Worm (Caenorhabditis elegans) whole organism, L1 larva: Measurements from ENCODE around the gene nhr-235.

ENCODE experiments used
- ceh-82 ChIP-seq, 3 experiments: fragments of 150-350 bp in 1 of 3; sonication (generic microtip) in 2 of 3; optimal IDR thresholded peaks; 2 replicates each; lab custom pipeline; 2014 to 2017; ENCODE audit warnings: missing biosample characterization in 3 of 3, missing genetic modification characterization in 3 of 3
- elt-2 ChIP-seq: sonication (generic microtip); optimal IDR thresholded peaks from 2 replicates; lab custom pipeline; 2016; ENCODE audit warnings: missing genetic modification characterization, mild to moderate bottlenecking, inconsistent platforms, missing compliant biosample characterization, missing genetic modification reagents
- fkh-10 ChIP-seq: sonication (generic microtip); optimal IDR thresholded peaks from 2 replicates; lab custom pipeline; 2017; ENCODE audit warnings: missing biosample characterization, missing genetic modification reagents, missing genetic modification characterization
- isw-1 ChIP-seq: fragments of 200-800 bp; sonication (Bioruptor generic); IDR thresholded peaks from 2 replicates; pipeline ENCODE4 v1.3.6; 2022; ENCODE audit warnings: missing genetic modification characterization, missing compliant biosample characterization
- mep-1 ChIP-seq: fragments of 150-350 bp; optimal IDR thresholded peaks from 2 replicates; lab custom pipeline; 2014; ENCODE audit warnings: missing biosample characterization, missing genetic modification characterization
- nhr-11 ChIP-seq: fragments of 150-350 bp; optimal IDR thresholded peaks from 2 replicates; lab custom pipeline; 2014; ENCODE audit warnings: missing biosample characterization, missing genetic modification characterization
- sptf-1 ChIP-seq: fragments of 150-350 bp; optimal IDR thresholded peaks from 2 replicates; lab custom pipeline; 2014; ENCODE audit warnings: missing biosample characterization, missing genetic modification characterization
- unc-62 ChIP-seq: fragments of 150-350 bp; optimal IDR thresholded peaks from 2 replicates; lab custom pipeline; 2014; ENCODE audit warnings: missing biosample characterization, missing genetic modification reagents, missing genetic modification characterization
- zag-1 ChIP-seq: fragments of 150-350 bp; optimal IDR thresholded peaks from 2 replicates; lab custom pipeline; 2014; ENCODE audit warnings: missing biosample characterization, missing genetic modification characterization

DNA sequence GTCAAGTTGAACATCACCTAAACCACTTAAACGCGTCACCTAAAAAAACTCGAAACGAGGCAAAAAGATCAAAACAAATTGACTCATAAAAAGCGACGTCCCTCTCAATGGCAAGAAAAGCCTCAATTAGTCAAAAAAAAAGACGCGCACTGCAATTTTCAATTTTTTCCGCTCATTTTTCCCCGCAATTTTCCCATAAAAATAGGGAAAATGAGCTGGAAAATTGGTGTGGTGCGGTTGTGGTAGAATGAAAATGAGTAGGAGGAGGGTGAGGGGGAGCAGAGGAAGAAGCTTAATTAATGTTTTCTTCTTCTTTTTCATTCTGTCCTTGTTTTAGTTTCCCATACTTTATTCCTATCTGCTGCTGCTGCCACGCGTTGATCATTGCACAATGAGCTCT, 17.1 kb downstream of the nhr-235 start:
- TF ChIP-seq isw-1 (GFP tag; lab: Robert Waterston, UW) (no peak), nhr-11 (tag; lab: Kevin White, UChicago) (no peak), elt-2 (no peak), fkh-10 (GFP tag; lab: Kevin White, UChicago) (no peak), zag-1 (tag; lab: Kevin White, UChicago) (no peak), unc-62 (GFP tag; lab: Kevin White, UChicago) (no peak), mep-1 (tag; lab: Kevin White, UChicago) (no peak), sptf-1 (tag; lab: Kevin White, UChicago) (no peak), ceh-82 (tag; optimal IDR thresholded peaks at IDR 0.05; lab: Kevin White, UChicago) (no peak)
